Worm (Caenorhabditis elegans): ENCODE measurements around the gene ben-1.
A peak's percentile ranks its signal among the peaks of the same experiment; 100 is the strongest.

The ben-1 gene

DNA sequence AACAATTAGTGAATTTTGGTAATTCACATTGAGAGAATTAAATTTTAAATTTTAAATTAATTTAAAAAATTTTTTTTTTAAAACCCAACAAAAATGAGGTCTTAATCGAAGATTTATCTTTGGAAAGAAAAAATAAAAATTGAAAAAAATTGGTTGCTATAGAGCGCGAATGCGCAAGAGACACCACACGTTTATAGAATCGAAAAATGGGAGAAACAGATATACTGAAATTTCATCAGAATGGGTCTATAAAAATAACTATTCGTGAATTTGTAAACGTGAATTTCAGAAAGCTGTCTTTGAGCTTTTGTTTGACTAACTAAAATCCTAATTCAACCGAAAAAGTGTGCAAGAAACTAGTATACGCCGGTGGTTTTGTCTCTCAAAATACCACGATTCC is 1.0 kb downstream of the ben-1 start:
- TF ChIP-seq ama-1 (optimal IDR thresholded peaks at IDR 0.05) (no peak), hlh-30 (tag; optimal IDR thresholded peaks at IDR 0.05; ENCODE audit: insufficient read depth) (peak; percentile 25), nhr-42 (GFP tag; IDR thresholded peaks at IDR 0.05) (no peak), unc-39 (tag; optimal IDR thresholded peaks at IDR 0.05) (no peak), egl-43 (GFP tag; IDR thresholded peaks at IDR 0.05) (no peak), F37D6.2 (tag; optimal IDR thresholded peaks at IDR 0.05) (no peak), lin-29 (GFP tag; IDR thresholded peaks at IDR 0.05) (no peak), pha-4 (GFP tag; IDR thresholded peaks at IDR 0.05) (no peak), pha-4 (tag; optimal IDR thresholded peaks at IDR 0.05) (no peak), jun-1 (tag; optimal IDR thresholded peaks at IDR 0.05) (no peak), zfp-3 (GFP tag; conservative IDR thresholded peaks at IDR 0.05) (no peak), nhr-77 (tag; optimal IDR thresholded peaks at IDR 0.05) (peak; percentile 73), nhr-76 (tag; optimal IDR thresholded peaks at IDR 0.05) (no peak), F49E8.2 (tag; optimal IDR thresholded peaks at IDR 0.05; ENCODE audit: borderline replicate concordance) (no peak), nhr-102 (tag; optimal IDR thresholded peaks at IDR 0.05) (no peak), pqm-1 (tag; optimal IDR thresholded peaks at IDR 0.05) (no peak), fos-1 (tag; optimal IDR thresholded peaks at IDR 0.05) (no peak), Y75B8A.6 (GFP tag; IDR thresholded peaks at IDR 0.05) (no peak), lin-13 (GFP tag; optimal IDR thresholded peaks at IDR 0.05) (no peak), hif-1 (tag; optimal IDR thresholded peaks at IDR 0.05) (peak in 1 of 2 experiments; percentile 68), ctbp-1 (GFP tag; IDR thresholded peaks at IDR 0.05) (no peak), dpl-1 (GFP tag; optimal IDR thresholded peaks at IDR 0.05) (peak; percentile 57), mxl-2 (GFP tag; conservative IDR thresholded peaks at IDR 0.05) (no peak), spr-3 (GFP tag; optimal IDR thresholded peaks at IDR 0.05) (no peak), nhr-28 (tag; optimal IDR thresholded peaks at IDR 0.05) (peak; percentile 39), madf-5 (GFP tag; IDR thresholded peaks at IDR 0.05) (no peak), mxl-3 (GFP tag; optimal IDR thresholded peaks at IDR 0.05) (no peak), mdl-1 (tag; optimal IDR thresholded peaks at IDR 0.05) (no peak), F26F4.8 (GFP tag; conservative IDR thresholded peaks at IDR 0.05) (no peak), madf-9 (GFP tag; conservative IDR thresholded peaks at IDR 0.05) (no peak), T20F7.1 (GFP tag; optimal IDR thresholded peaks at IDR 0.05) (no peak), rbr-2 (tag; optimal IDR thresholded peaks at IDR 0.05) (peak; percentile 28), ztf-7 (tag; optimal IDR thresholded peaks at IDR 0.05) (no peak), mes-2 (tag; optimal IDR thresholded peaks at IDR 0.05; ENCODE audit: poor library complexity, severe bottlenecking) (peak; percentile 91), snpc-4 (tag; optimal IDR thresholded peaks at IDR 0.05) (no peak), ceh-62 (tag; optimal IDR thresholded peaks at IDR 0.05) (no peak), aly-2 (tag; optimal IDR thresholded peaks at IDR 0.05) (no peak), D1046.2 (GFP tag; IDR thresholded peaks at IDR 0.05) (no peak), Y48G9A.11 (GFP tag; IDR thresholded peaks at IDR 0.05) (no peak), zag-1 (tag; optimal IDR thresholded peaks at IDR 0.05) (no peak), dve-1 (tag; optimal IDR thresholded peaks at IDR 0.05; ENCODE audit: insufficient read depth) (no peak), dmd-6 (GFP tag; IDR thresholded peaks at IDR 0.05) (peak; percentile 18; the same call in 1 of the 2 replicates), nhr-6 (tag; optimal IDR thresholded peaks at IDR 0.05) (peak; percentile 18), ces-1 (GFP tag; optimal IDR thresholded peaks at IDR 0.05) (no peak), lim-7 (GFP tag; IDR thresholded peaks at IDR 0.05) (no peak), duxl-1 (tag; optimal IDR thresholded peaks at IDR 0.05; ENCODE audit: poor library complexity) (no peak), ceh-32 (tag; optimal IDR thresholded peaks at IDR 0.05; ENCODE audit: poor library complexity) (no peak), nhr-41 (GFP tag; IDR thresholded peaks at IDR 0.05) (no peak), ceh-28 (tag; optimal IDR thresholded peaks at IDR 0.05) (no peak), mep-1 (tag; optimal IDR thresholded peaks at IDR 0.05) (peak; percentile 69), ceh-20 (GFP tag; IDR thresholded peaks at IDR 0.05) (no peak), sdz-12 (GFP tag; optimal IDR thresholded peaks at IDR 0.05) (no peak)
